Fruit fly (Drosophila melanogaster): ENCODE measurements around the gene CG12170.

The CG12170 gene

DNA sequence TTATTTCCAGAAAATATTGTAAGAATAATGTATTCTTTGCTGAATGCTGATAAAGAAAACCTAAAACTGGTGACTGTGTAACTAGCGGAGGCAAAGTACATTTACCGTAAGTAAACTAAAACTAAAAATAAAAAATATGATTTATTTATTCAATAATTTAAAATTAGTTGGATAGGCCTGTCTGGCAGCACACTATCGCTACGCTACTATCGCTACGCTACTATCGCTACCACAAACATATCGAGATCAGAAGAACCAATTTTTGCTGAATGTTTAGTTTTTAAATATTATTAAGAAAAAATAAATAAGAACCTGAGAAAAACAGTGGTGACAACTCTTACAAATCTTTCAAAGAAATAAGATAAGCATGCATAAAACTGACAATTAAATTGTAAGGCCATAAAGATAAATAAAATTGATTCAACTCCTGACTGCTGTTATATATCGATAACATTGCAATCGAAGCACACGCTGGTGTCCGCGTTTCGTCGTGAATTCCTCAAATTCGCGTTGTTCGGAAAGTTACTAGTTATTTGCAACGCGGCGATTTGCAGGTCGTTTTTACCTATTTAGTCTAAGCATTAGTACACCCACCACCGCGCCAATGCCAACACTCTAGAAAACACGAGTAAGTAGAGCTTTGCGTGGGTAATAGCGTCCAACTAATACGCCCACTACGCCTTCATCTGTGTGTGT, 23.3 kb downstream of the CG12170 start, which contains the start of gene Wdr33 (continued):
- TF ChIP-seq H15 (GFP tag; IDR thresholded peaks at IDR 0.05) (0 out of 3 replicates have a peak, but pooled peaks have one; percentile 7), cas (GFP tag; IDR thresholded peaks at IDR 0.05) (no peak), cg (GFP tag; optimal IDR thresholded peaks at IDR 0.05) (peak; percentile 64), CG17568 (GFP tag; optimal IDR thresholded peaks at IDR 0.05) (no peak), gt (GFP tag; IDR thresholded peaks at IDR 0.05) (no peak), CG13624 (GFP tag; optimal IDR thresholded peaks at IDR 0.05) (no peak), eyg (GFP tag; optimal IDR thresholded peaks at IDR 0.05) (no peak), bsh (GFP tag; optimal IDR thresholded peaks at IDR 0.05) (no peak), dati (GFP tag; IDR thresholded peaks at IDR 0.05) (no peak), hbn (GFP tag; IDR thresholded peaks at IDR 0.05; ENCODE audit: partially characterized antibody) (peak; percentile 90), tio (GFP tag; optimal IDR thresholded peaks at IDR 0.05) (no peak), CG13287 (GFP tag; IDR thresholded peaks at IDR 0.05; ENCODE audit: partially characterized antibody) (peak; percentile 89), Sox100B (GFP tag; optimal IDR thresholded peaks at IDR 0.05) (no peak), Dip3 (GFP tag; optimal IDR thresholded peaks at IDR 0.05) (no peak), CG18476 (GFP tag; optimal IDR thresholded peaks at IDR 0.05) (no peak), Blimp-1 (GFP tag; optimal IDR thresholded peaks at IDR 0.05) (no peak), trh (GFP tag; optimal IDR thresholded peaks at IDR 0.05) (no peak), CG4360 (GFP tag; IDR thresholded peaks at IDR 0.05) (no peak), Camta (GFP tag; optimal IDR thresholded peaks at IDR 0.05) (no peak), ttk (GFP tag; IDR thresholded peaks at IDR 0.05) (no peak), ash1 (GFP tag; optimal IDR thresholded peaks at IDR 0.05) (no peak), CG6175 (GFP tag; IDR thresholded peaks at IDR 0.05) (no peak), nau (GFP tag; optimal IDR thresholded peaks at IDR 0.05) (no peak), CG34376 (GFP tag; optimal IDR thresholded peaks at IDR 0.05) (no peak), Bdp1 (GFP tag; optimal IDR thresholded peaks at IDR 0.05) (no peak), crol (GFP tag; IDR thresholded peaks at IDR 0.05) (no peak), Spps (tag; optimal IDR thresholded peaks at IDR 0.05) (no peak), Deaf1 (tag; optimal IDR thresholded peaks at IDR 0.05) (no peak), nmo (GFP tag; optimal IDR thresholded peaks at IDR 0.05) (peak; percentile 66), Hr3 (GFP tag; optimal IDR thresholded peaks at IDR 0.05) (peak; percentile 49), fd96Cb (tag; optimal IDR thresholded peaks at IDR 0.05) (peak; percentile 49), CG15269 (tag; optimal IDR thresholded peaks at IDR 0.05) (peak; percentile 37), ap (GFP tag; IDR thresholded peaks at IDR 0.05) (no peak), run (tag; optimal IDR thresholded peaks at IDR 0.05) (no peak), Atf-2 (GFP tag; optimal IDR thresholded peaks at IDR 0.05) (no peak), CG10543 (GFP tag; optimal IDR thresholded peaks at IDR 0.05) (no peak), CG17359 (tag; optimal IDR thresholded peaks at IDR 0.05) (peak; percentile 16), grau (tag; optimal IDR thresholded peaks at IDR 0.05) (peak; percentile 42), tx (GFP tag; optimal IDR thresholded peaks at IDR 0.05) (no peak), fd3F (GFP tag; optimal IDR thresholded peaks at IDR 0.05) (no peak), btn (GFP tag; optimal IDR thresholded peaks at IDR 0.05) (no peak), sc (optimal IDR thresholded peaks at IDR 0.05) (no peak), sc (GFP tag; optimal IDR thresholded peaks at IDR 0.05) (no peak), aop (GFP tag; IDR thresholded peaks at IDR 0.05) (no peak), hth (optimal IDR thresholded peaks at IDR 0.05) (no peak), Abd-B (GFP tag; optimal IDR thresholded peaks at IDR 0.05) (peak; percentile 57), ind (GFP tag; optimal IDR thresholded peaks at IDR 0.05) (peak; percentile 38), az2 (GFP tag; optimal IDR thresholded peaks at IDR 0.05) (peak; percentile 46), CG10654 (GFP tag; optimal IDR thresholded peaks at IDR 0.05) (peak; percentile 18), Side (GFP tag; optimal IDR thresholded peaks at IDR 0.05) (no peak), zfh2 (GFP tag; optimal IDR thresholded peaks at IDR 0.05) (no peak)
